Worm (Caenorhabditis elegans): ENCODE measurements around the gene C16D9.4.

The C16D9.4 gene

DNA sequence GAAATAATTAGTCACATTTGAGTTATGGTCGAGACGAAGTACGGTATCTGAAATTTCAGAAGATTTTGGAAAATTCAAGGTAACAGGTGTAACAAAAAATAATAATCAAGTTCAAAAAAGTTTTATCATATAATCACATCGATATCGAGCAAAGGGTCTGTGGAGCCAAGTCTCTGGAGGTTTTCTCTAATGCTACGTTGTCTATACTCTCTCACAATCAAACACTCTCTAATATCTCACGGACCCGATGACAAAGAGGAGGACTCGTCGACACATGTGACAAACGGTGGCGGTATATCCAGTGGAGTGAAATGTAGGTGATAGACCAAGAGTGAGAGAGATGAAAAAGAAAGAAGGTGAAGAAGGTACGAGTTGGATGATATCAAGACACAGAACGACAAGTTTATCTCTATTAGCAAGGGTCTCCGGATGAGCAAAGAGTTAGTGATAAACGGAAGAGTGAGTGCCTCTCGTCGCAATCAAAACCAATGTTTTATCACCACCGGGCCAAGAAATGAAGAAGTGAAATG is 46.7 kb downstream of the C16D9.4 start, which contains the start of gene F20D6.10:
TSS of gene F20D6.10 (minus strand) at position 51 of the 530 bp plus-strand sequence.
- no peak for TF ChIP-seq hmg-20 (GFP tag; IDR thresholded peaks at IDR 0.05)
